Worm (Caenorhabditis elegans) whole organism, L4/young adult: ENCODE results near the gene maoc-1.

Experiments
- dao-5 ChIP-seq: sonication (generic microtip); optimal IDR thresholded peaks from 2 replicates; lab custom pipeline; 2016; ENCODE audit warnings: missing genotype, missing genetic modification characterization, moderate library complexity, missing compliant biosample characterization
- him-1 ChIP-seq: sonication (generic microtip); optimal IDR thresholded peaks from 2 replicates; lab custom pipeline; 2016; ENCODE audit warnings: missing genotype, missing genetic modification reagents, missing genetic modification characterization, missing compliant biosample characterization

DNA sequence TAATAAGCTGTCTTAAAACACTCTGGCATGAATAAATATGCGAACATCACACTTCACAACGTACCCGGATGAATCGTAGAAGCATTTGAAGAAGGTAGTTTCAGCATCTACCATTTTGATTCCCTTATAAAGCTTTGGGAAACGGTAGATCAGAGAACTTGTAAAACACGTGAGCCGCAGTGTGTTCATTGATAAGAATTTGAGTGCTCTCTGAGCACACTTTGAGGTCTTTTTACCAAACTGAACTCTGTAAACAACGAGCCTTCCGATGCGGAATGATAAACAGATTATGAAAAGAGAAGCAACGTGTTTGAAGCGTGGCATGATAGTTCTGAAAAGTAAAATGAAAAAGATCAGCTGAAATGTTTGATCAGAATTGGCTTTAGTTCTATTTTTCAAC, 42.2 kb downstream of the maoc-1 start, which contains the start of gene aqp-1:
- TF ChIP-seq him-1 (tag; lab: Kevin White, UChicago) (no peak), dao-5 (tag; lab: Kevin White, UChicago) (no peak)
